Worm (Caenorhabditis elegans) whole organism, early embryonic: ENCODE results near the gene C01G10.6.

Experiments used
- B0310.2 ChIP-seq: sonication (generic microtip); optimal IDR thresholded peaks from 2 replicates; lab custom pipeline; 2016; ENCODE audit warnings: mild to moderate bottlenecking, missing genetic modification characterization, missing compliant biosample characterization
- F13C5.2 ChIP-seq: sonication (generic microtip); optimal IDR thresholded peaks from 2 replicates; lab custom pipeline; 2017; ENCODE audit warnings: mild to moderate bottlenecking, missing genetic modification characterization, inconsistent platforms, missing compliant biosample characterization
- ama-1 ChIP-seq: fragments of 150-350 bp; optimal IDR thresholded peaks from 2 replicates; lab custom pipeline; 2014
- flt-1 ChIP-seq: fragments of 200-800 bp; sonication (Bioruptor generic); IDR thresholded peaks from 2 replicates; pipeline ENCODE4 v1.3.6; 2022; ENCODE audit warnings: missing genetic modification characterization, missing compliant biosample characterization
- hmg-4 ChIP-seq: fragments of 200-800 bp; sonication (Bioruptor generic); optimal IDR thresholded peaks from 2 replicates; lab custom pipeline; 2018; ENCODE audit warnings: mild to moderate bottlenecking, missing genetic modification characterization, missing compliant biosample characterization
- tbx-11 ChIP-seq: fragments of 200-800 bp; sonication (Bioruptor generic); IDR thresholded peaks from 2 replicates; pipeline ENCODE4 v1.3.6; 2022; ENCODE audit warnings: missing genetic modification characterization, missing compliant biosample characterization

- TF ChIP-seq ama-1 (lab: Kevin White, UChicago) (no peak), flt-1 (GFP tag; lab: Robert Waterston, UW) (no peak), tbx-11 (GFP tag; lab: Robert Waterston, UW) (no peak), F13C5.2 (tag; lab: Kevin White, UChicago) (no peak), B0310.2 (tag; lab: Kevin White, UChicago) (no peak), hmg-4 (no peak)
These were observed 12.0 kb downstream of the C01G10.6 start, which contains the start of gene C01G10.1 for ce11 chrV:15099447-15099846.
